Worm (Caenorhabditis elegans) whole organism, early embryonic: ENCODE results near the gene B0250.8.

Experiments used
- B0310.2 ChIP-seq: sonication (generic microtip); optimal IDR thresholded peaks from 2 replicates; lab custom pipeline; 2016; ENCODE audit warnings: mild to moderate bottlenecking, missing genetic modification characterization, missing compliant biosample characterization
- F13C5.2 ChIP-seq: sonication (generic microtip); optimal IDR thresholded peaks from 2 replicates; lab custom pipeline; 2017; ENCODE audit warnings: mild to moderate bottlenecking, missing genetic modification characterization, inconsistent platforms, missing compliant biosample characterization
- aly-1 ChIP-seq: sonication (generic microtip); optimal IDR thresholded peaks from 2 replicates; lab custom pipeline; 2016; ENCODE audit warnings: missing genetic modification characterization, missing compliant biosample characterization
- ama-1 ChIP-seq: fragments of 150-350 bp; optimal IDR thresholded peaks from 2 replicates; lab custom pipeline; 2014
- ceh-13 ChIP-seq: fragments of 200-800 bp; sonication (Bioruptor generic); optimal IDR thresholded peaks from 2 replicates; lab custom pipeline; 2018; ENCODE audit warnings: mild to moderate bottlenecking, missing genetic modification characterization, missing compliant biosample characterization
- ceh-36 ChIP-seq: sonication (generic microtip); optimal IDR thresholded peaks from 2 replicates; lab custom pipeline; 2016; ENCODE audit warnings: missing genetic modification characterization, inconsistent platforms, missing compliant biosample characterization
- ets-7 ChIP-seq: sonication (generic microtip); optimal IDR thresholded peaks from 2 replicates; lab custom pipeline; 2016; ENCODE audit warnings: missing genotype, missing genetic modification characterization, missing compliant biosample characterization
- flt-1 ChIP-seq: fragments of 200-800 bp; sonication (Bioruptor generic); IDR thresholded peaks from 2 replicates; pipeline ENCODE4 v1.3.6; 2022; ENCODE audit warnings: missing genetic modification characterization, missing compliant biosample characterization
- hmbx-1 ChIP-seq: sonication (generic microtip); optimal IDR thresholded peaks from 2 replicates; lab custom pipeline; 2016; ENCODE audit warnings: mild to moderate bottlenecking, missing genetic modification characterization, missing compliant biosample characterization
- hmg-4 ChIP-seq: fragments of 200-800 bp; sonication (Bioruptor generic); optimal IDR thresholded peaks from 2 replicates; lab custom pipeline; 2018; ENCODE audit warnings: mild to moderate bottlenecking, missing genetic modification characterization, missing compliant biosample characterization
- hnd-1 ChIP-seq: sonication (generic microtip); optimal IDR thresholded peaks from 2 replicates; lab custom pipeline; 2016; ENCODE audit warnings: missing genetic modification characterization, missing compliant biosample characterization
- pes-1 ChIP-seq: fragments of 200-800 bp; sonication (Bioruptor generic); IDR thresholded peaks from 2 replicates; pipeline ENCODE4 v1.3.6; 2022; ENCODE audit warnings: missing genetic modification reagents, missing genetic modification characterization, missing compliant biosample characterization
- scrt-1 ChIP-seq: fragments of 200-800 bp; sonication (Bioruptor generic); IDR thresholded peaks from 2 replicates; pipeline ENCODE4 v1.3.6; 2022; ENCODE audit warnings: missing genetic modification characterization, missing compliant biosample characterization
- sea-1 ChIP-seq: fragments of 200-800 bp; sonication (Bioruptor generic); conservative IDR thresholded peaks from 2 replicates; pipeline ENCODE4 v1.3.6; 2022; ENCODE audit warnings: missing genetic modification characterization, missing compliant biosample characterization
- tbx-11 ChIP-seq: fragments of 200-800 bp; sonication (Bioruptor generic); IDR thresholded peaks from 2 replicates; pipeline ENCODE4 v1.3.6; 2022; ENCODE audit warnings: missing genetic modification characterization, missing compliant biosample characterization
- tbx-37 ChIP-seq: fragments of 200-800 bp; sonication (Bioruptor generic); conservative IDR thresholded peaks from 2 replicates; pipeline ENCODE4 v1.3.6; 2022; ENCODE audit warnings: missing genetic modification reagents, missing genetic modification characterization, missing compliant biosample characterization
- tra-4 ChIP-seq: sonication (generic microtip); optimal IDR thresholded peaks from 2 replicates; lab custom pipeline; 2017; ENCODE audit warnings: missing genetic modification characterization, missing compliant biosample characterization

Gene B0250.8

DNA sequence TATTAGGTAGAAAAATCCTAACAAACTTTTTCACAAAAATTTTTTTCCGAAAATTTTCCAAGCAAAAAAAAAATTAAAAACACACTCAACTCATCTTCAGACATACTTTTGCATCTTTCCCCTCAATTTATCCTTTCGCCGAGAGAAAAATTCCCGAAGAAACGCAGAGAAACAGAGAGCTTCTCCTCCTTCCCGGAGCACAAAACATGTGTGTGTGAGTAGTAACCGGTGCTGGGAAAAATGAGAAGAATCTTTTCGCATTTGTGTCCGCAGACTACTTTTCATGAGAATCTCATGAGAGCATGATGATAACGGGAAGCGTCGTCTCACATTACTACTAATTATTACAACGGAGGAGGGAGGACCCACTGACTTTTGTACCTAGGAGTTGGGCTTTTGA lies 16.3 kb upstream of the B0250.8 start:
- no peak for TF ChIP-seq pes-1 (GFP tag; lab: Robert Waterston, UW)
- TF ChIP-seq tbx-11 (GFP tag; lab: Robert Waterston, UW): no peak
- TF ChIP-seq ama-1 (lab: Kevin White, UChicago): no peak
- TF ChIP-seq aly-1 (tag; lab: Kevin White, UChicago): no peak
- no peak for TF ChIP-seq ceh-36 (tag; lab: Kevin White, UChicago)
- TF ChIP-seq scrt-1 (GFP tag; lab: Robert Waterston, UW): no peak
- TF ChIP-seq hmbx-1 (tag; lab: Kevin White, UChicago): no peak
- TF ChIP-seq hmg-4 (GFP tag; lab: Kevin White, UChicago): no peak
- TF ChIP-seq sea-1 (GFP tag; lab: Robert Waterston, UW): no peak
- no peak for TF ChIP-seq tbx-37 (GFP tag; lab: Robert Waterston, UW)
- TF ChIP-seq ets-7: no peak
- TF ChIP-seq F13C5.2 (tag; lab: Kevin White, UChicago): no peak
- no peak for TF ChIP-seq B0310.2 (tag; lab: Kevin White, UChicago)
- no peak for TF ChIP-seq ceh-13
- TF ChIP-seq flt-1: no peak
- TF ChIP-seq hnd-1: no peak
- no peak for TF ChIP-seq tra-4 (tag; lab: Kevin White, UChicago)

DNA sequence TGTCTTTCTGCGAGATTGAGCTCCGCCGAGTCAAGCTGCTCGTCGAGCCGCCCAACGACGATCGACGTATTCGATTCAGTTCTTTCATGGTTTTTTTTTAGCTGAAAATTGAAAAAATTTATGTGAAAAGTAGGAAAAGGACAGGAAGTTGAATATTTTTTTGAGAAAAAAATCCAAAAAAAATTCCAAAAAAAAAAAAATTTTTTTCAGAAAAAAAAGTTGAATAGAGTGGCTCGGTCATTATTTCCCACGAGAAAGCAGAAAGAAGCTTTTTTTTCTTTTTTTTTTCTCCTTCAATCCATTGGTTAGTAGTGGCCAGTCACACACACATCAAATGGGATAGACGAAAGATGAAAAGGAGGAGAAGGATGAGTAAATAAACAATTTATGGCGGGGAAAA lies 15.0 kb upstream of the B0250.8 start, which contains the start of gene dhcr-7:
Gene dhcr-7 (minus strand): TSS at position 101 of the 400 bp plus-strand sequence.
- TF ChIP-seq tbx-37 (GFP tag; lab: Robert Waterston, UW): no peak
- no peak for TF ChIP-seq tbx-11 (GFP tag; lab: Robert Waterston, UW)
- no peak for TF ChIP-seq aly-1 (tag; lab: Kevin White, UChicago)
- TF ChIP-seq tra-4 (tag; lab: Kevin White, UChicago): no peak
- no peak for TF ChIP-seq ama-1 (lab: Kevin White, UChicago)
- no peak for TF ChIP-seq B0310.2 (tag; lab: Kevin White, UChicago)
- no peak for TF ChIP-seq hmbx-1 (tag; lab: Kevin White, UChicago)

DNA sequence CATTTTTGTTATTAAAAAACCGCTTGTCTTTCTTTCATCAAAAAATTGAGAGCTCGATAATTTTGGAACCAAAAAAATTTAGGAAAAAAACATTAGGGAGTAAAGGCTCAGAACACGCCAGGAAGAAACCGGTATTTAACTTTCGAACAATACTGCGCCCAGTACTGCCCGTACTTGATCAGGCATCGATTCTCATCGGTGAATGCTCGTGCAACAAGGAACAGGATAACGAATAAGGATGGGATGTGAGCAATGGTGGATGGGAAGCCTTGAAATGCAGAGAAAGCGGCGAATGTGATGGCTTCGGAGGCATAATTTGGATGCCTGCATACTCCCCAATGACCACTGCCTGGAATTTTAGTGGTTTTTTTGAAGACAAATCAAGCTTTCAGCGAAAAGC lies 10.5 kb upstream of the B0250.8 start:
- TF ChIP-seq flt-1: no peak
- no peak for TF ChIP-seq B0310.2 (tag; lab: Kevin White, UChicago)
- TF ChIP-seq scrt-1 (GFP tag; lab: Robert Waterston, UW): no peak
- TF ChIP-seq aly-1 (tag; lab: Kevin White, UChicago): no peak
- no peak for TF ChIP-seq hnd-1

DNA sequence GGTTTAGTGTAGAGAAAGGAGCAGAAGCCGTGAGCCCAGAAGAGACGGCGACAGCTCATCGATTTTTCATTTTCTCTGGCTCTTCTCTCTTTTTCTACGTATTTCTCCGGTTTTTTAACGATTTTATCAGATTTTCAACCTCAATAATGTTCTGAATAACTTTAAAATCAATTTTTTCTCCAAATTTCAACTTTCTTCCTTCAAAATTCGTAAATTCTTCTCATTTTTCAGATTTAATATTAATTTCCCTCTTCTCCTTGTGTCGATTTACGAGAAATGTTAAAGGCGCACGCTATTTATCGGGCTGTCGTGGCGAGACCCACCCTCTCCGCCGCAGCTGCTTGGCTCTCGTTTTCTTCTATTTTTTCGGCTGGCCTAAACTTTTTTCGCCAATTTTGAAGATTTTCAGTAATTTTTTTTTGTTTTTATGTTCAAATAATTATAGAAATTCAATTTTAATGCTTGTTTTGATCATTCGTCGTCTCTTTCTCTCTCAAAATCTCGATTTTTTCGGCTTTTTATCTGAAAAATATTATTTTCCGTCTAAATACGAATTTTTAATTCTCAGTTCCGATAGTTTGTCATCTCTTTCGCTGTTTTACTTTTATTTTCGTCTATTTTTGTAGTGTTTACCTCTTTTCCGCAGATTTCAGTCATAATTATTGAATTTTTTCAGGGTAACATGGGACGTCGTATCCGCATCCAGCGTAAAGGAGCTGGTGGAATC lies 8.9 kb upstream of the B0250.8 start, which contains the start of the genes calf-1 and rpl-2:
Gene calf-1 (minus strand): TSS at position 77 of the 727 bp plus-strand sequence.
Gene rpl-2 (plus strand): TSS at position 677 of the 727 bp plus-strand sequence.
- TF ChIP-seq flt-1 (0 out of 2 replicates have a peak, but pooled peaks have one; percentile 15), B0310.2 (tag; lab: Kevin White, UChicago) (no peak), F13C5.2 (tag; lab: Kevin White, UChicago) (no peak), sea-1 (GFP tag; lab: Robert Waterston, UW) (no peak), ets-7 (no peak)

DNA sequence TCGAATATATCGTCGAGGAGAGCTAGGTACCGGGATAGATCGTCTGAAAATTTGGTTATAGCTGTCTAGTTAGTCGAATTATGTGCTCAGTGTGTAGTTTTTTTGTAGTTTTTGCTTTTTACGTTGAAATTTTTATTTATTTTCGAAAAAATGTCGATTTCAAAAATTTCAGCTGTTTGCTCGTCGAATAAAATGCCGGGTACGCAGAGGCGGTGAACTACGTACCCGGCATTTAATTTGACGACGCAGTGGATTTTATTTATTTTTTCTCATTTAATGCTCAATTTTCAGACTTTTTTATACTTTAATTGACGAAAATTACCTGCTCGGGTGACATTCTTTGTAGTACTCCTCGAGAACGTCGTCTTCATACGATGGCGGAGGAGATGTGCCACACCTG lies 6.7 kb upstream of the B0250.8 start:
- TF ChIP-seq ceh-13: no peak
- no peak for TF ChIP-seq tbx-11 (GFP tag; lab: Robert Waterston, UW)
- TF ChIP-seq F13C5.2 (tag; lab: Kevin White, UChicago): no peak
- no peak for TF ChIP-seq sea-1 (GFP tag; lab: Robert Waterston, UW)
- TF ChIP-seq hmbx-1 (tag; lab: Kevin White, UChicago): no peak
- no peak for TF ChIP-seq ama-1 (lab: Kevin White, UChicago)
- TF ChIP-seq ceh-36 (tag; lab: Kevin White, UChicago): no peak
- TF ChIP-seq hmg-4 (GFP tag; lab: Kevin White, UChicago): no peak
- TF ChIP-seq tra-4 (tag; lab: Kevin White, UChicago): no peak
- TF ChIP-seq B0310.2 (tag; lab: Kevin White, UChicago): no peak
- TF ChIP-seq aly-1 (tag; lab: Kevin White, UChicago): no peak
- TF ChIP-seq flt-1: no peak
- no peak for TF ChIP-seq scrt-1 (GFP tag; lab: Robert Waterston, UW)
- no peak for TF ChIP-seq ets-7
- TF ChIP-seq tbx-37 (GFP tag; lab: Robert Waterston, UW): no peak
- no peak for TF ChIP-seq pes-1 (GFP tag; lab: Robert Waterston, UW)
- no peak for TF ChIP-seq hnd-1

DNA sequence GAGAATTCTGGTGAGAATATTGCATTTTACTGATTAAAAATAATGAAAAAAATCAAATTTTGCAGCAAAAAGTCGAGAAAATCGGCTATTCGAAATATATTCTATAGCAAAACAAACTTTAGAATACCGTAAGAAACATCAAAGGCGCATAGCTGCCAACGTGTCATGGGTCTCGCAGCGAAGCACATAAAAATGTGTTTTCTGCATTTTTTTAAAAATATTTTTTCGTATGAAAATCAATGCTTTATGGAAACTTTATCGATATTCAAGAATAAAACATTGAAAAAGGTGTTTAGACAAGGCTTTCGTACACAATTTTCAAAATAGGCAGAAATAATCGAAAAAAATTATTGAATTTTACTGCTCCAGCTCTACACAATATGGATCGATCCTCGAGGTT lies 6.2 kb upstream of the B0250.8 start:
- TF ChIP-seq aly-1 (tag; lab: Kevin White, UChicago): no peak

DNA sequence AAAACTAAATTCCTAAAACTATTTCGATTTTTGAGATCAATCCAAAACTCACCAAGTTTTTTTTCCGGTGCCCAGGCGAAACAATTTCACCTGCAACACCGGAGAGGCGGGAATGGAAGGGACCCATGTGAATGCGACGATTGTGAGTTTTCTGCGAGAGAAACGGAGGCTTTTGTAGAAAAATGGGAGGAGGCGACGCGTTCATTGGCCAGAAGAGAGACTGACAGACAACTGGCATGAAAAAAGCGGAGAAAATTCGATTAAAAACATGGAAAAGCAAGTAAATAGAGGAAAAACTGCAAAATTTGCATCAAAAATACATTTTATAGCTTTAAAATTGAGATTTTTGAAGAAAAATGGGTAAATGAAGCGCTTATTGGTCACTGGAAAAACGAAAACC lies 5.5 kb upstream of the B0250.8 start, which contains the start of gene B0250.7:
Gene B0250.7 (minus strand): TSS at position 232 of the 400 bp plus-strand sequence.
- TF ChIP-seq ets-7 (no peak), F13C5.2 (tag; lab: Kevin White, UChicago) (no peak), hnd-1 (no peak), pes-1 (GFP tag; lab: Robert Waterston, UW) (no peak), B0310.2 (tag; lab: Kevin White, UChicago) (no peak), ceh-36 (tag; lab: Kevin White, UChicago) (no peak)

DNA sequence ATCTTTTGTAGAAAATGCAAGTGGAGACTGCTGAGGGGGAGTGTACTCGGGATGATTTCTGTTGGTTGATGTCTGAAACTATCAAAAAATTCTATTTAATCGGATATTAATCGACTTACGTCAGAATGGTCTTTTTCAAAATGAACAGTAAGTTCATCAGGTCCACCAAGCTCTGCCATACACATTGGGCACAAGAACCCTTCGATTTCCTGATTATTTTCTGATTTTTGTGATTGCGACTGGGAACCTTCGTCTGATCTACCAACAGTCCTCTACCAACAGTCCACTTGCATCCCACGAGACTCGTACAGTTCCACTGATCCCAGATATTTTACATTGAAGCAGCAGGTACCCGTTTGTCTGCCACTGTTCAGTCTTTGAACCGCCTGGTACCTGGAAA lies 4.7 kb upstream of the B0250.8 start:
- TF ChIP-seq hnd-1 (no peak), hmg-4 (GFP tag; lab: Kevin White, UChicago) (no peak), sea-1 (GFP tag; lab: Robert Waterston, UW) (no peak), ama-1 (lab: Kevin White, UChicago) (no peak)
